Fruit fly (Drosophila melanogaster): ENCODE measurements around the gene aph-1.

aph-1 gene

dm6 chr2L:2751904-2752459 is 14.1 kb upstream of the aph-1 start, which contains the start of gene Bacc:
TSS of gene Bacc (plus strand) at chr2L:2752445.
- TF ChIP-seq CG12768 (GFP tag; optimal IDR thresholded peaks at IDR 0.05) = peak; percentile 78
- TF ChIP-seq CG7045 (GFP tag; optimal IDR thresholded peaks at IDR 0.05) = peak; percentile 93
- TF ChIP-seq CG1620 (GFP tag; optimal IDR thresholded peaks at IDR 0.05) = peak; percentile 76
- TF ChIP-seq cic (GFP tag; optimal IDR thresholded peaks at IDR 0.05) = no peak
- TF ChIP-seq ovo (GFP tag; optimal IDR thresholded peaks at IDR 0.05) = peak; percentile 63
- TF ChIP-seq Clk (GFP tag; optimal IDR thresholded peaks at IDR 0.05) = peak; percentile 84
- peak; percentile 91 for TF ChIP-seq CG7101 (tag; optimal IDR thresholded peaks at IDR 0.05)
- peak; percentile 96 for TF ChIP-seq CG11617 (GFP tag; optimal IDR thresholded peaks at IDR 0.05)
- peak; percentile 87 for TF ChIP-seq toe (GFP tag; optimal IDR thresholded peaks at IDR 0.05)
- TF ChIP-seq Crg-1 (GFP tag; optimal IDR thresholded peaks at IDR 0.05) = peak; percentile 74
- TF ChIP-seq pad (GFP tag; optimal IDR thresholded peaks at IDR 0.05) = peak; percentile 77
- peak; percentile 96 for TF ChIP-seq CG5204 (GFP tag; optimal IDR thresholded peaks at IDR 0.05)
- peak; percentile 90 for TF ChIP-seq Hr96 (GFP tag; optimal IDR thresholded peaks at IDR 0.05)
- peak; percentile 76 for TF ChIP-seq CG14711 (tag; optimal IDR thresholded peaks at IDR 0.05)
- TF ChIP-seq Mnt (GFP tag; optimal IDR thresholded peaks at IDR 0.05) = peak; percentile 30
- TF ChIP-seq cnc (optimal IDR thresholded peaks at IDR 0.05) = no peak
- TF ChIP-seq kay (GFP tag; ENCODE audit: borderline replicate concordance) = no peak
- TF ChIP-seq bab1 (GFP tag; optimal IDR thresholded peaks at IDR 0.05) = peak; percentile 89
- TF ChIP-seq CG33017 (tag; optimal IDR thresholded peaks at IDR 0.05) = peak; percentile 87
- TF ChIP-seq tj (GFP tag; optimal IDR thresholded peaks at IDR 0.05) = peak; percentile 81

DNA sequence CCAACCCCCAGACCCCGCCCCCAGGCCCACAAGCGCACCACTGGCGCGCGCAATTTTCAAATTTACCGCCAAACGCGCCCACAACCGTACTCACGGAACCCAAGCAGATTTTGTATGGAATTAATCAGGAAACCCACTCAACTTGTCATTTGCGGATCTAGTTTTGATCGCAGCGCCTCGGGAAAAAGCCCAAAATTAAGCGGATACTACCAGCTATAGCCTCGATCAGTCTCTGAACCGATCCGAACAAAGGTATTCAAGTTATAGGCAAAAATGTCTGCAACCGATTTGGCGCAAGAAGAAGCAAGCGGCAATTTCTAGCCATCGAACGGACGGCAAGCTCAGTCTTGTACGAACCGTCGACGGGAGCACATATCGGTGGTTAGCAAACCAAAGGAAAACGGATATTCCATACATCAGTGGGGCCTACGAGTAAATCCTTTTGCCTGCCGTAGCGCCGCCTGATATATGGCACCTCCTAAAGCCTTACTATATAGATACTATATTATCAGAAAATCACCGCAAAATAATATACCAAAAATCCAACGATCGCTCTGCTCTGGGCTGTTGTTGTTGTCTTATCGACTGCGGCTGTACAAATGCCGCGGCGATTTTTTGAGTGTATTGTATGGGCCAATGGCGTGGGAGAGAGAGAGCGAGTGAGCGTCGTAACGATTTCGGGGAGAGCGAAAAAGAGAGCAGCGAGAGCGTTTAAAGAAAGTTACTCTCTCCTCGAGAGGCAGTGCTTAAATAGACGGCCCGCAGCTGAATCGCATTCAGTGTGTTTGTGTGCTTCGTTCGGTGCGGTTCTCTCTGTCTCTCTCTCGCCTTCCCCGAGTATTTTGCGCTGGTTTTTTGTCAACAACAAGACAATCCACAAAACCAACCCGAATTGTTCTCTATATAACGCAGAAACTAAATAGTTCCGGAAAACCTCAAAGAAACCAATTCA is 13.3 kb upstream of the aph-1 start, which contains the start of gene Pgk:
Pgk (minus strand) TSS at position 609 of the 952 bp plus-strand sequence.
- no peak for TF ChIP-seq cnc (optimal IDR thresholded peaks at IDR 0.05)
- peak; percentile 78 for TF ChIP-seq Mnt (GFP tag; optimal IDR thresholded peaks at IDR 0.05)
- TF ChIP-seq cic (GFP tag; optimal IDR thresholded peaks at IDR 0.05) = peak; percentile 82
- TF ChIP-seq CG12768 (GFP tag; optimal IDR thresholded peaks at IDR 0.05) = peak; percentile 89
- TF ChIP-seq Clk (GFP tag; optimal IDR thresholded peaks at IDR 0.05) = no peak
- TF ChIP-seq CG11617 (GFP tag; optimal IDR thresholded peaks at IDR 0.05) = peak; percentile 79
- TF ChIP-seq CG14711 (tag; optimal IDR thresholded peaks at IDR 0.05) = peak; percentile 71
- no peak for TF ChIP-seq toe (GFP tag; optimal IDR thresholded peaks at IDR 0.05)
- TF ChIP-seq CG7045 (GFP tag; optimal IDR thresholded peaks at IDR 0.05) = peak; percentile 75
- peak; percentile 82 for TF ChIP-seq CG7101 (tag; optimal IDR thresholded peaks at IDR 0.05)
- TF ChIP-seq bab1 (GFP tag; optimal IDR thresholded peaks at IDR 0.05) = peak; percentile 73
- peak; percentile 45 for TF ChIP-seq tj (GFP tag; optimal IDR thresholded peaks at IDR 0.05)
- peak; percentile 4 for TF ChIP-seq pad (GFP tag; optimal IDR thresholded peaks at IDR 0.05)
- peak; percentile 85 for TF ChIP-seq CG5204 (GFP tag; optimal IDR thresholded peaks at IDR 0.05)
- TF ChIP-seq CG1620 (GFP tag; optimal IDR thresholded peaks at IDR 0.05) = peak; percentile 49
- TF ChIP-seq ovo (GFP tag; optimal IDR thresholded peaks at IDR 0.05) = peak; percentile 70
- TF ChIP-seq CG33017 (tag; optimal IDR thresholded peaks at IDR 0.05) = peak; percentile 90
- peak; percentile 62 for TF ChIP-seq kay (GFP tag; ENCODE audit: borderline replicate concordance)
- TF ChIP-seq Hr96 (GFP tag; optimal IDR thresholded peaks at IDR 0.05) = peak; percentile 83
- peak; percentile 51 for TF ChIP-seq Crg-1 (GFP tag; optimal IDR thresholded peaks at IDR 0.05)

DNA sequence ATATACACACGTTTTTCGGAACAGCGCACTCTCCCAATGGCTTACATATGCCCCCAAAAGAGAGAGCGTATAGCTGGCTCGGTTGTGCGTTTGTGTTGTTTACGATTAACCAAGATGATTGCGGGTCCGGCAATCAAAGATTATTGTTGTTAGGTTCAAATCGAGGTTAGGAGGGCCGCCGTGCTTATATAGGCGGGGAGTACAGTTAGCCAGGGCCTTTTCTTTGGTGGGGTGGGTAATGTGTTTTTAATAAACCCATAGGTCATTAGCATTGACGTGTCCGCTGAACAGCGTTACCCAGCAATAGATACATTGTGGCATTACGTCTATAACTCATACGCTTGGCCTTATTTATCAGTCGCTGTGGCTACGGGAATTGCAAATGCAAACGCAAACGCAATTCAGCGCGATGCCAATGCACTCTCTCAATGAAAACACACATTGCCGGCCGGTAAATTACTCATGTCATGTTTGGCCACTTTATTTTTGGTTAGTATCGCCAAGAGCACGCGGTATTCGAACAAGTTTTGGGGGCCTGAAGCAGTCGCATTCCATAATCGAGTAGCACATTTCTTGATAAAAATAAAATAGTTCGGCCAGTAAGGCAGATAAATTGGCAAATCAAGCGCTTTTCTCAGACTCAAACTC is 12.1 kb upstream of the aph-1 start:
- TF ChIP-seq CG12768 (GFP tag; optimal IDR thresholded peaks at IDR 0.05) = no peak
- no peak for TF ChIP-seq CG7101 (tag; optimal IDR thresholded peaks at IDR 0.05)
- TF ChIP-seq cnc (optimal IDR thresholded peaks at IDR 0.05) = no peak
- TF ChIP-seq CG7045 (GFP tag; optimal IDR thresholded peaks at IDR 0.05) = no peak
- no peak for TF ChIP-seq CG5204 (GFP tag; optimal IDR thresholded peaks at IDR 0.05)
- TF ChIP-seq Crg-1 (GFP tag; optimal IDR thresholded peaks at IDR 0.05) = no peak
- TF ChIP-seq CG1620 (GFP tag; optimal IDR thresholded peaks at IDR 0.05) = no peak
- no peak for TF ChIP-seq CG33017 (tag; optimal IDR thresholded peaks at IDR 0.05)
- no peak for TF ChIP-seq CG11617 (GFP tag; optimal IDR thresholded peaks at IDR 0.05)
- TF ChIP-seq cic (GFP tag; optimal IDR thresholded peaks at IDR 0.05) = peak; percentile 79
- TF ChIP-seq bab1 (GFP tag; optimal IDR thresholded peaks at IDR 0.05) = no peak
- TF ChIP-seq kay (GFP tag; ENCODE audit: borderline replicate concordance) = no peak
- TF ChIP-seq tj (GFP tag; optimal IDR thresholded peaks at IDR 0.05) = peak; percentile 61
- no peak for TF ChIP-seq pad (GFP tag; optimal IDR thresholded peaks at IDR 0.05)
- peak; percentile 21 for TF ChIP-seq ovo (GFP tag; optimal IDR thresholded peaks at IDR 0.05)
- no peak for TF ChIP-seq Mnt (GFP tag; optimal IDR thresholded peaks at IDR 0.05)
- TF ChIP-seq Hr96 (GFP tag; optimal IDR thresholded peaks at IDR 0.05) = no peak
- no peak for TF ChIP-seq toe (GFP tag; optimal IDR thresholded peaks at IDR 0.05)
- no peak for TF ChIP-seq CG14711 (tag; optimal IDR thresholded peaks at IDR 0.05)
- no peak for TF ChIP-seq Clk (GFP tag; optimal IDR thresholded peaks at IDR 0.05)

- TF ChIP-seq CG1620 (GFP tag; optimal IDR thresholded peaks at IDR 0.05) (no peak), CG11617 (GFP tag; optimal IDR thresholded peaks at IDR 0.05) (peak; percentile 88), CG7045 (GFP tag; optimal IDR thresholded peaks at IDR 0.05) (peak; percentile 92), bab1 (GFP tag; optimal IDR thresholded peaks at IDR 0.05) (peak; percentile 42), ovo (GFP tag; optimal IDR thresholded peaks at IDR 0.05) (peak; percentile 34), CG33017 (tag; optimal IDR thresholded peaks at IDR 0.05) (peak; percentile 90), CG7101 (tag; optimal IDR thresholded peaks at IDR 0.05) (peak; percentile 82), Crg-1 (GFP tag; optimal IDR thresholded peaks at IDR 0.05) (peak; percentile 41), tj (GFP tag; optimal IDR thresholded peaks at IDR 0.05) (peak; percentile 3), Mnt (GFP tag; optimal IDR thresholded peaks at IDR 0.05) (peak; percentile 56), Hr96 (GFP tag; optimal IDR thresholded peaks at IDR 0.05) (peak; percentile 79), pad (GFP tag; optimal IDR thresholded peaks at IDR 0.05) (peak; percentile 66), Clk (GFP tag; optimal IDR thresholded peaks at IDR 0.05) (peak; percentile 77), CG5204 (GFP tag; optimal IDR thresholded peaks at IDR 0.05) (no peak), CG12768 (GFP tag; optimal IDR thresholded peaks at IDR 0.05) (peak; percentile 89), cic (GFP tag; optimal IDR thresholded peaks at IDR 0.05) (no peak), cnc (optimal IDR thresholded peaks at IDR 0.05) (no peak), CG14711 (tag; optimal IDR thresholded peaks at IDR 0.05) (peak; percentile 77), toe (GFP tag; optimal IDR thresholded peaks at IDR 0.05) (peak; percentile 70), kay (GFP tag; ENCODE audit: borderline replicate concordance) (peak; percentile 93)
Observed at dm6 chr2L:2754437-2755322, 11.4 kb upstream of the aph-1 start.

All from whole organism, adult.